Fruit fly (Drosophila melanogaster): Measurements from ENCODE around the gene CG18249.

The CG18249 gene

DNA sequence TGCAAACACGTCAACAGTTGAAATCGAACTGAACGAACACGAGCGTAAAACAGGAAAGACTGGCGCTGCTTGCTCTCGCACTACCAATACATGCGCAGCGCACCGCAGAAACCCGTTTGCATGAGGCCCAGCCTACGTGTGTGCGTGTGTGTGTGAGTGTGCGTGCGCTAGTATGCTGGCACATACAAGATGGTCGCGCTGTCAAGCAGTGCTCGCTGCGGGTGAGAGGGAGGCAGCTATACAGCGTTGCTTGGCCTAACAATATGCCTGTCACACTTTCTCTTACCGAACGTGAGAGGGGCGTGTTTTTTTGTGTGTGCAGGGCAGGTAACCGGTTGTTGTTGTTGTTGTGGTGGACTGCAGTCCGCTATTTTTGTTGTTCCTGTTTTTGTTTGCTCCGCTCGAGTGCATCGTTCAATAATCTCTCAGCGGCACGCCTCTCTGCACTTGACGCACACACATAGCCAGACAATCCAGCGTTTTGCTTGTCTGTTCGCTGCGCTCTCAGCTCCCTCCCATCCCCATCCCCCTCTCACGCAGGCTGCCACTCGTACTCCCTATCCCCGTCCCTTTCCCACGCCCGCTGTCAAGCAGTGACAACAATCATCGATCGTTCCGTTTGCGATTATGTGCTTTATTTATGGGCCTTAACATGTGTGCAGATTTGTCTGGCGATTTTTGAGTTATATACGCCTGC lies 38.4 kb upstream of the CG18249 start, which contains the start of gene grn (continued):
- TF ChIP-seq gsb (GFP tag; IDR thresholded peaks at IDR 0.05) (no peak), cwo (GFP tag; optimal IDR thresholded peaks at IDR 0.05) (peak; percentile 21), Ptx1 (GFP tag; IDR thresholded peaks at IDR 0.05) (no peak; the same call in 1 of the 2 replicates), ro (GFP tag; IDR thresholded peaks at IDR 0.05) (no peak), CG33557 (GFP tag; optimal IDR thresholded peaks at IDR 0.05) (peak; percentile 8), CG9817 (tag; optimal IDR thresholded peaks at IDR 0.05) (peak; percentile 10), CG34224 (GFP tag; IDR thresholded peaks at IDR 0.05; ENCODE audit: partially characterized antibody) (no peak), ato (GFP tag; IDR thresholded peaks at IDR 0.05; ENCODE audit: partially characterized antibody) (peak; percentile 55), CG18262 (tag; optimal IDR thresholded peaks at IDR 0.05) (peak; percentile 4), CG11093 (GFP tag; IDR thresholded peaks at IDR 0.05) (no peak), Med (GFP tag) (peak; percentile 89), CG30020 (tag; optimal IDR thresholded peaks at IDR 0.05) (no peak), CG6272 (GFP tag; IDR thresholded peaks at IDR 0.05) (0 out of 2 replicates have a peak, but pooled peaks have one; percentile 32), sqz (GFP tag; optimal IDR thresholded peaks at IDR 0.05) (peak; percentile 44), CG7987 (GFP tag; optimal IDR thresholded peaks at IDR 0.05) (peak; percentile 33), CG11695 (GFP tag; IDR thresholded peaks at IDR 0.05) (no peak), CkIIα-i1 (GFP tag; IDR thresholded peaks at IDR 0.05) (no peak), lov (optimal IDR thresholded peaks at IDR 0.05) (no peak), lov (GFP tag; IDR thresholded peaks at IDR 0.05) (0 out of 3 replicates have a peak, but pooled peaks have one; percentile 66), CG12659 (GFP tag; optimal IDR thresholded peaks at IDR 0.05) (no peak), org-1 (GFP tag; optimal IDR thresholded peaks at IDR 0.05) (no peak), gcm2 (GFP tag; optimal IDR thresholded peaks at IDR 0.05) (no peak), CG18599 (GFP tag; optimal IDR thresholded peaks at IDR 0.05) (no peak), mirr (GFP tag; optimal IDR thresholded peaks at IDR 0.05) (peak; percentile 52), CG2116 (GFP tag; optimal IDR thresholded peaks at IDR 0.05) (peak; percentile 14), abd-A (tag; optimal IDR thresholded peaks at IDR 0.05) (peak; percentile 61), CG10431 (GFP tag; optimal IDR thresholded peaks at IDR 0.05) (no peak), jigr1 (GFP tag; IDR thresholded peaks at IDR 0.05) (no peak), unc-4 (GFP tag; IDR thresholded peaks at IDR 0.05; ENCODE audit: partially characterized antibody) (no peak), salm (tag; optimal IDR thresholded peaks at IDR 0.05) (no peak), cad (GFP tag; optimal IDR thresholded peaks at IDR 0.05) (peak; percentile 34), danr (GFP tag; IDR thresholded peaks at IDR 0.05) (no peak), CG7372 (GFP tag; IDR thresholded peaks at IDR 0.05) (peak; percentile 39), Ets97D (GFP tag; optimal IDR thresholded peaks at IDR 0.05) (peak; percentile 63), CG11560 (tag; IDR thresholded peaks at IDR 0.05) (no peak), TFAM (GFP tag; optimal IDR thresholded peaks at IDR 0.05) (no peak), Bteb2 (GFP tag; optimal IDR thresholded peaks at IDR 0.05) (no peak), lab (GFP tag; optimal IDR thresholded peaks at IDR 0.05) (peak; percentile 41), Hr3 (GFP tag; optimal IDR thresholded peaks at IDR 0.05) (no peak), CG15479 (GFP tag; optimal IDR thresholded peaks at IDR 0.05) (peak; percentile 70), CG15269 (tag; optimal IDR thresholded peaks at IDR 0.05) (no peak), phol (tag; optimal IDR thresholded peaks at IDR 0.05) (peak; percentile 92), crc (GFP tag; optimal IDR thresholded peaks at IDR 0.05) (no peak), CG4328 (GFP tag; optimal IDR thresholded peaks at IDR 0.05) (no peak), Hmx (GFP tag; optimal IDR thresholded peaks at IDR 0.05) (no peak), CG17186 (GFP tag; optimal IDR thresholded peaks at IDR 0.05) (no peak), ewg (GFP tag; optimal IDR thresholded peaks at IDR 0.05) (peak; percentile 97), bigmax (GFP tag; optimal IDR thresholded peaks at IDR 0.05) (no peak), CG2199 (GFP tag; IDR thresholded peaks at IDR 0.05) (peak; percentile 82), ci (GFP tag; IDR thresholded peaks at IDR 0.05) (no peak; the same call in 1 of the 3 replicates)
